Worm (Caenorhabditis elegans): Measurements from ENCODE around the gene srg-37.

DNA sequence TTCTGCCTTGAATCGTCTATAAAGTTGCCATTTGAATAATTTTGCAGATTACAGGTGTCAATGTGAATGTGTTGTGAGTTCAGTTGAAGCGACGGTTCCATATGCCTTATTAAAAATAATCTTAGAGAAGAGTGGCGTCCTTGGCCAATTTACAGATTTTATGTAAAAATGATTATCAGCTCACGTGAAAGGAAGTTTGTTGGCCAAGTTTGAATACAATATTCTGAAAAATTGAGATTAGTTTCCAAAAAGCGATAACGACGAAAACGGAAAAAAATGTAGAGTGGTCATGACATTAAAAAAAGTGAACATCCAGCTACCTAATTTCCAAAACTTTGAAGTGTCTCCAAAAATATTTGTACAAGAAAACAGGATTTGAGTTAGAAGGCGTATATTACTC lies 20.2 kb upstream of the srg-37 start, which contains the start of gene E02H4.5:
- TF ChIP-seq zag-1 (tag; optimal IDR thresholded peaks at IDR 0.05) (no peak), pha-4 (tag; optimal IDR thresholded peaks at IDR 0.05) (no peak), nhr-237 (tag; optimal IDR thresholded peaks at IDR 0.05) (no peak), tbx-2 (tag; optimal IDR thresholded peaks at IDR 0.05) (no peak), ZK546.5 (tag; optimal IDR thresholded peaks at IDR 0.05) (no peak), ztf-11 (tag; optimal IDR thresholded peaks at IDR 0.05) (no peak), pqm-1 (tag; optimal IDR thresholded peaks at IDR 0.05) (no peak), fos-1 (tag; optimal IDR thresholded peaks at IDR 0.05) (no peak), unc-39 (tag; optimal IDR thresholded peaks at IDR 0.05) (no peak), sea-2 (GFP tag; optimal IDR thresholded peaks at IDR 0.05) (no peak), elt-1 (tag; optimal IDR thresholded peaks at IDR 0.05) (no peak), nhr-23 (tag; optimal IDR thresholded peaks at IDR 0.05) (no peak)

Data from whole organism, L3 larva.